Worm (Caenorhabditis elegans) whole organism, early embryonic: ENCODE data around the gene pgph-3.

ENCODE experiments used
- F13C5.2 ChIP-seq: sonication (generic microtip); optimal IDR thresholded peaks from 2 replicates; lab custom pipeline; 2017; ENCODE audit warnings: mild to moderate bottlenecking, missing genetic modification characterization, inconsistent platforms, missing compliant biosample characterization
- aly-1 ChIP-seq: sonication (generic microtip); optimal IDR thresholded peaks from 2 replicates; lab custom pipeline; 2016; ENCODE audit warnings: missing genetic modification characterization, missing compliant biosample characterization
- ama-1 ChIP-seq: fragments of 150-350 bp; optimal IDR thresholded peaks from 2 replicates; lab custom pipeline; 2014
- ceh-13 ChIP-seq: fragments of 200-800 bp; sonication (Bioruptor generic); optimal IDR thresholded peaks from 2 replicates; lab custom pipeline; 2018; ENCODE audit warnings: mild to moderate bottlenecking, missing genetic modification characterization, missing compliant biosample characterization
- ceh-36 ChIP-seq: sonication (generic microtip); optimal IDR thresholded peaks from 2 replicates; lab custom pipeline; 2016; ENCODE audit warnings: missing genetic modification characterization, inconsistent platforms, missing compliant biosample characterization
- ets-7 ChIP-seq: sonication (generic microtip); optimal IDR thresholded peaks from 2 replicates; lab custom pipeline; 2016; ENCODE audit warnings: missing genotype, missing genetic modification characterization, missing compliant biosample characterization
- flt-1 ChIP-seq: fragments of 200-800 bp; sonication (Bioruptor generic); IDR thresholded peaks from 2 replicates; pipeline ENCODE4 v1.3.6; 2022; ENCODE audit warnings: missing genetic modification characterization, missing compliant biosample characterization
- hmbx-1 ChIP-seq: sonication (generic microtip); optimal IDR thresholded peaks from 2 replicates; lab custom pipeline; 2016; ENCODE audit warnings: mild to moderate bottlenecking, missing genetic modification characterization, missing compliant biosample characterization
- hmg-4 ChIP-seq: fragments of 200-800 bp; sonication (Bioruptor generic); optimal IDR thresholded peaks from 2 replicates; lab custom pipeline; 2018; ENCODE audit warnings: mild to moderate bottlenecking, missing genetic modification characterization, missing compliant biosample characterization
- pes-1 ChIP-seq: fragments of 200-800 bp; sonication (Bioruptor generic); IDR thresholded peaks from 2 replicates; pipeline ENCODE4 v1.3.6; 2022; ENCODE audit warnings: missing genetic modification reagents, missing genetic modification characterization, missing compliant biosample characterization
- sea-1 ChIP-seq: fragments of 200-800 bp; sonication (Bioruptor generic); conservative IDR thresholded peaks from 2 replicates; pipeline ENCODE4 v1.3.6; 2022; ENCODE audit warnings: missing genetic modification characterization, missing compliant biosample characterization
- tbx-11 ChIP-seq: fragments of 200-800 bp; sonication (Bioruptor generic); IDR thresholded peaks from 2 replicates; pipeline ENCODE4 v1.3.6; 2022; ENCODE audit warnings: missing genetic modification characterization, missing compliant biosample characterization

The pgph-3 gene

ce11 chrV:5712652-5713051 is 51.0 kb downstream of the pgph-3 start, which contains the start of gene gcst-1:
gcst-1 (plus strand) TSS chrV:5712928.
- TF ChIP-seq pes-1 (GFP tag; lab: Robert Waterston, UW) = no peak
- no peak for TF ChIP-seq ceh-13 (GFP tag; lab: Kevin White, UChicago)
- no peak for TF ChIP-seq ceh-36 (tag; lab: Kevin White, UChicago)
- no peak for TF ChIP-seq F13C5.2 (tag; lab: Kevin White, UChicago)
- TF ChIP-seq ets-7 = no peak
- TF ChIP-seq aly-1 (tag; lab: Kevin White, UChicago) = no peak
- no peak for TF ChIP-seq hmbx-1
- TF ChIP-seq sea-1 (GFP tag; lab: Robert Waterston, UW) = no peak
- no peak for TF ChIP-seq hmg-4
- TF ChIP-seq ama-1 = no peak
- TF ChIP-seq tbx-11 (GFP tag; lab: Robert Waterston, UW) = no peak
- TF ChIP-seq flt-1 (GFP tag; lab: Robert Waterston, UW) = no peak
